Worm (Caenorhabditis elegans): ENCODE data around the gene tsp-3.

The tsp-3 gene

ce11 chrIII:13182003-13182402 lies 30.5 kb upstream of the tsp-3 start:
- TF ChIP-seq egl-13 (tag; optimal IDR thresholded peaks at IDR 0.05), result no peak
- no peak for TF ChIP-seq ceh-88 (GFP tag; IDR thresholded peaks at IDR 0.05)
- TF ChIP-seq mep-1 (tag; optimal IDR thresholded peaks at IDR 0.05), result peak; percentile 63
- no peak for TF ChIP-seq lin-13 (GFP tag; optimal IDR thresholded peaks at IDR 0.05)
- TF ChIP-seq blmp-1 (tag; optimal IDR thresholded peaks at IDR 0.05), result peak; percentile 87
- no peak for TF ChIP-seq C16A3.4 (tag; optimal IDR thresholded peaks at IDR 0.05)
- peak; percentile 7 for TF ChIP-seq dsc-1 (tag; optimal IDR thresholded peaks at IDR 0.05)
- no peak for TF ChIP-seq aly-2 (tag; optimal IDR thresholded peaks at IDR 0.05)
- TF ChIP-seq unc-30 (tag; optimal IDR thresholded peaks at IDR 0.05), result no peak
- peak; percentile 70 for TF ChIP-seq lin-14 (GFP tag; optimal IDR thresholded peaks at IDR 0.05)
- no peak for TF ChIP-seq C04F5.9 (tag; optimal IDR thresholded peaks at IDR 0.05)
- peak; percentile 60 for TF ChIP-seq nhr-85 (tag)
- no peak for TF ChIP-seq hpl-2 (GFP tag; optimal IDR thresholded peaks at IDR 0.05)
- TF ChIP-seq mab-9 (GFP tag; IDR thresholded peaks at IDR 0.05), result no peak
- no peak for TF ChIP-seq Y116A8C.19 (tag; optimal IDR thresholded peaks at IDR 0.05; ENCODE audit: borderline replicate concordance)
- TF ChIP-seq nhr-71 (tag; optimal IDR thresholded peaks at IDR 0.05), result peak; percentile 13
- peak; percentile 8 to 10 for TF ChIP-seq efl-1 (optimal IDR thresholded peaks at IDR 0.05)
- peak in 1 of 2 experiments; percentile 92 for TF ChIP-seq efl-1 (GFP tag; optimal IDR thresholded peaks at IDR 0.05 in 1 of 2)
- TF ChIP-seq elt-2 (tag; optimal IDR thresholded peaks at IDR 0.05), result no peak
- TF ChIP-seq dpl-1 (GFP tag; optimal IDR thresholded peaks at IDR 0.05), result peak in 1 of 3 experiments; percentile 11
- no peak for TF ChIP-seq fkh-8 (tag; optimal IDR thresholded peaks at IDR 0.05)
- TF ChIP-seq efl-3 (GFP tag; optimal IDR thresholded peaks at IDR 0.05), result no peak

- TF ChIP-seq snpc-4 (tag; optimal IDR thresholded peaks at IDR 0.05), result no peak
Observed at ce11 chrIII:13187090-13187489, 25.4 kb upstream of the tsp-3 start, which contains the start of gene gly-5. TSS of gene gly-5 (plus strand) at chrIII:13187390.

ce11 chrIII:13187773-13188172 lies 24.7 kb upstream of the tsp-3 start:
- TF ChIP-seq lin-35 (GFP tag; optimal IDR thresholded peaks at IDR 0.05), result peak; percentile 50 to 61
- TF ChIP-seq tlp-1 (tag; optimal IDR thresholded peaks at IDR 0.05), result no peak
- TF ChIP-seq unc-86 (tag; optimal IDR thresholded peaks at IDR 0.05), result peak; percentile 77
- TF ChIP-seq ceh-63 (GFP tag; optimal IDR thresholded peaks at IDR 0.05), result peak; percentile 60
- TF ChIP-seq xbp-1 (tag; optimal IDR thresholded peaks at IDR 0.05), result peak; percentile 92
- no peak for TF ChIP-seq zag-1 (tag; optimal IDR thresholded peaks at IDR 0.05)
- no peak for TF ChIP-seq fos-1 (tag; optimal IDR thresholded peaks at IDR 0.05)
- TF ChIP-seq ets-5 (GFP tag; IDR thresholded peaks at IDR 0.05), result no peak
- TF ChIP-seq alr-1 (tag; optimal IDR thresholded peaks at IDR 0.05; ENCODE audit: borderline replicate concordance), result no peak
- peak in 1 of 2 experiments; percentile 18 for TF ChIP-seq mdl-1 (tag; optimal IDR thresholded peaks at IDR 0.05)
- peak; percentile 84 for TF ChIP-seq fkh-8 (tag; optimal IDR thresholded peaks at IDR 0.05)
- peak; percentile 96 for TF ChIP-seq irx-1 (tag; optimal IDR thresholded peaks at IDR 0.05)
- TF ChIP-seq isw-1 (GFP tag; IDR thresholded peaks at IDR 0.05), result peak; percentile 51
- peak; percentile 89 for TF ChIP-seq C04F5.9 (tag; optimal IDR thresholded peaks at IDR 0.05)
- TF ChIP-seq Y116A8C.19 (tag; optimal IDR thresholded peaks at IDR 0.05; ENCODE audit: borderline replicate concordance), result peak; percentile 92
- TF ChIP-seq lin-13 (GFP tag; optimal IDR thresholded peaks at IDR 0.05), result peak; percentile 22
- TF ChIP-seq ceh-90 (tag; optimal IDR thresholded peaks at IDR 0.05), result peak; percentile 93
- TF ChIP-seq ama-1 (optimal IDR thresholded peaks at IDR 0.05), result no peak
- TF ChIP-seq pax-3 (tag; optimal IDR thresholded peaks at IDR 0.05), result peak; percentile 91
- TF ChIP-seq grh-1 (GFP tag; IDR thresholded peaks at IDR 0.05), result peak; percentile 53; the same call in 1 of the 2 replicates
- no peak for TF ChIP-seq hpl-2 (GFP tag; optimal IDR thresholded peaks at IDR 0.05)
- TF ChIP-seq ceh-82 (tag; optimal IDR thresholded peaks at IDR 0.05), result peak; percentile 8 to 57 (median 32)
- TF ChIP-seq lir-3 (tag; optimal IDR thresholded peaks at IDR 0.05; ENCODE audit: poor library complexity), result peak; percentile 94
- no peak for TF ChIP-seq unc-62 (GFP tag; optimal IDR thresholded peaks at IDR 0.05)
- no peak for TF ChIP-seq nhr-84 (tag; optimal IDR thresholded peaks at IDR 0.05)
- no peak for TF ChIP-seq nhr-77 (tag; optimal IDR thresholded peaks at IDR 0.05)
- no peak for TF ChIP-seq egl-27 (tag; optimal IDR thresholded peaks at IDR 0.05)
- peak; percentile 68 for TF ChIP-seq elt-2 (tag; optimal IDR thresholded peaks at IDR 0.05)
- TF ChIP-seq tbx-2 (tag; optimal IDR thresholded peaks at IDR 0.05), result peak; percentile 91
- TF ChIP-seq ceh-8 (GFP tag; optimal IDR thresholded peaks at IDR 0.05), result peak; percentile 40
- peak; percentile 66 for TF ChIP-seq lin-39 (tag; optimal IDR thresholded peaks at IDR 0.05)
- no peak for TF ChIP-seq hlh-17 (GFP tag; optimal IDR thresholded peaks at IDR 0.05; ENCODE audit: borderline replicate concordance)
- TF ChIP-seq ztf-11 (tag; optimal IDR thresholded peaks at IDR 0.05), result peak in 1 of 2 experiments; percentile 98

All from whole organism, L1 larva.